Fruit fly (Drosophila melanogaster) whole organism, embryonic: Measurements from ENCODE around the gene pall.

Source experiments
- Ada2b ChIP-seq: fragments of 200-800 bp; sonication (Bioruptor generic); IDR thresholded peaks from 2 replicates; pipeline ENCODE4 v1.3.6; 2022; ENCODE audit warnings: missing biosample characterization, missing genetic modification characterization
- Atf3 ChIP-seq: fragments of 200-800 bp; sonication (Bioruptor generic); optimal IDR thresholded peaks from 3 replicates; lab custom pipeline; 2016; ENCODE audit warnings: missing biosample characterization, missing genetic modification characterization
- Atf6 ChIP-seq: fragments of 200-800 bp; sonication (Bioruptor generic); IDR thresholded peaks from 2 replicates; pipeline ENCODE4 v1.3.6; 2022; ENCODE audit warnings: missing biosample characterization, missing genetic modification characterization
- Bgb ChIP-seq: fragments of 200-800 bp; sonication (Bioruptor generic); IDR thresholded peaks from 2 replicates; pipeline ENCODE4 v1.3.6; 2022; ENCODE audit warnings: missing biosample characterization, missing genetic modification characterization; ENCODE audit not compliant: partially characterized antibody
- BtbVII ChIP-seq: fragments of 200-800 bp; sonication (Bioruptor generic); optimal IDR thresholded peaks from 3 replicates; lab custom pipeline; 2017; ENCODE audit warnings: missing biosample characterization, mild to moderate bottlenecking, missing genetic modification characterization
- CG10979 ChIP-seq: fragments of 200-800 bp; sonication (Bioruptor generic); optimal IDR thresholded peaks from 2 replicates; lab custom pipeline; 2018; ENCODE audit warnings: missing biosample characterization, mild to moderate bottlenecking, missing genetic modification characterization, moderate library complexity
- CG11504 ChIP-seq: fragments of 200-800 bp; sonication (Bioruptor generic); optimal IDR thresholded peaks from 3 replicates; lab custom pipeline; 2019; ENCODE audit warnings: missing biosample characterization, mild to moderate bottlenecking, missing genetic modification characterization, moderate library complexity
- CG11696 ChIP-seq: fragments of 200-800 bp; sonication (Bioruptor generic); IDR thresholded peaks from 2 replicates; pipeline ENCODE4 v1.3.6; 2022; ENCODE audit warnings: missing biosample characterization, missing genetic modification characterization
- CG13424 ChIP-seq: fragments of 200-800 bp; sonication (Bioruptor generic); optimal IDR thresholded peaks from 2 replicates; lab custom pipeline; 2019; ENCODE audit warnings: missing biosample characterization, mild to moderate bottlenecking, missing genetic modification characterization, moderate library complexity
- CG13624 ChIP-seq: fragments of 200-800 bp; sonication (Bioruptor generic); optimal IDR thresholded peaks from 2 replicates; lab custom pipeline; 2016; ENCODE audit warnings: missing biosample characterization, missing genetic modification characterization
- CG15073 ChIP-seq: fragments of 200-800 bp; sonication (Bioruptor generic); optimal IDR thresholded peaks from 2 replicates; lab custom pipeline; 2016; ENCODE audit warnings: missing biosample characterization, missing genetic modification characterization
- CG15269 ChIP-seq: fragments of 200-800 bp; sonication (Bioruptor generic); optimal IDR thresholded peaks from 2 replicates; lab custom pipeline; 2018; ENCODE audit warnings: missing biosample characterization, mild to moderate bottlenecking, missing genetic modification characterization, moderate library complexity
- CG15514 ChIP-seq: fragments of 200-800 bp; sonication (Bioruptor generic); optimal IDR thresholded peaks from 3 replicates; lab custom pipeline; 2017; ENCODE audit warnings: missing biosample characterization, missing genetic modification characterization, mild to moderate bottlenecking, moderate library complexity, missing genetic modification reagents
- CG18619 ChIP-seq: fragments of 200-800 bp; sonication (Bioruptor generic); optimal IDR thresholded peaks from 3 replicates; lab custom pipeline; 2017; ENCODE audit warnings: missing biosample characterization, mild to moderate bottlenecking, missing genetic modification characterization
- CG2678 ChIP-seq: fragments of 200-800 bp; sonication (Bioruptor generic); optimal IDR thresholded peaks from 3 replicates; lab custom pipeline; 2019; ENCODE audit warnings: missing biosample characterization, mild to moderate bottlenecking, missing genetic modification characterization, moderate library complexity
- CG2712 ChIP-seq: fragments of 200-800 bp; optimal IDR thresholded peaks from 3 replicates; lab custom pipeline; 2019; ENCODE audit warnings: missing biosample characterization, mild to moderate bottlenecking, missing genetic modification characterization, moderate library complexity
- CG31441 ChIP-seq: fragments of 200-800 bp; sonication (Bioruptor generic); IDR thresholded peaks from 2 replicates; pipeline ENCODE4 v1.3.6; 2022; ENCODE audit warnings: missing biosample characterization, missing genetic modification characterization
- CG4360 ChIP-seq: fragments of 200-800 bp; sonication (Bioruptor generic); IDR thresholded peaks from 2 replicates; pipeline ENCODE4 v1.3.6; 2022; ENCODE audit warnings: missing biosample characterization, missing genetic modification characterization
- CG5180 ChIP-seq: fragments of 200-800 bp; sonication (Bioruptor generic); optimal IDR thresholded peaks from 3 replicates; lab custom pipeline; 2017; ENCODE audit warnings: missing biosample characterization, missing genetic modification characterization, mild to moderate bottlenecking, moderate library complexity, missing genetic modification reagents
- Camta ChIP-seq: fragments of 200-800 bp; sonication (Bioruptor generic); optimal IDR thresholded peaks from 2 replicates; lab custom pipeline; 2016; ENCODE audit warnings: missing biosample characterization, missing genetic modification characterization
- Chrac-16 ChIP-seq: fragments of 200-800 bp; sonication (Bioruptor generic); optimal IDR thresholded peaks from 3 replicates; lab custom pipeline; 2016; ENCODE audit warnings: missing biosample characterization, missing genetic modification characterization
- Dip3 ChIP-seq: fragments of 200-800 bp; sonication (Bioruptor generic); optimal IDR thresholded peaks from 3 replicates; lab custom pipeline; 2016; ENCODE audit warnings: missing biosample characterization, missing genetic modification characterization
- Drgx ChIP-seq: fragments of 200-800 bp; sonication (Bioruptor generic); IDR thresholded peaks from 2 replicates; pipeline ENCODE4 v1.3.6; 2022; ENCODE audit warnings: missing biosample characterization, missing genetic modification characterization
- HHEX ChIP-seq: fragments of 200-800 bp; sonication (Bioruptor generic); optimal IDR thresholded peaks from 3 replicates; lab custom pipeline; 2017; ENCODE audit warnings: missing biosample characterization, mild to moderate bottlenecking, missing genetic modification characterization, missing genetic modification reagents
- Hmr ChIP-seq: fragments of 200-800 bp; sonication (Bioruptor generic); optimal IDR thresholded peaks from 3 replicates; lab custom pipeline; 2017; ENCODE audit warnings: mild to moderate bottlenecking, missing biosample characterization, missing genetic modification reagents, missing genetic modification characterization
- Hr51 ChIP-seq, 2 experiments: fragments of 200-800 bp; sonication (Bioruptor generic); optimal IDR thresholded peaks; 2 replicates in 1 of 2; 3 replicates in 1 of 2; lab custom pipeline; 2016 to 2018; ENCODE audit warnings: missing biosample characterization in 2 of 2, missing genetic modification characterization in 2 of 2, mild to moderate bottlenecking in 1 of 2, moderate library complexity in 1 of 2
- MESR4 ChIP-seq: fragments of 200-800 bp; sonication (Bioruptor generic); optimal IDR thresholded peaks from 2 replicates; lab custom pipeline; 2018; ENCODE audit warnings: missing biosample characterization, mild to moderate bottlenecking, missing genetic modification characterization, moderate library complexity
- Meics ChIP-seq: fragments of 200-800 bp; sonication (Bioruptor generic); optimal IDR thresholded peaks from 2 replicates; lab custom pipeline; 2017; ENCODE audit warnings: missing biosample characterization, mild to moderate bottlenecking, missing genetic modification characterization
- Mrtf ChIP-seq: fragments of 200-800 bp; sonication (Bioruptor generic); IDR thresholded peaks from 3 replicates; pipeline ENCODE4 v1.3.6; 2022; ENCODE audit warnings: missing biosample characterization, missing genetic modification characterization
- Sin3A ChIP-seq: fragments of >200 bp; optimal IDR thresholded peaks from 2 replicates; lab custom pipeline; 2018
- Sry-β ChIP-seq: fragments of 200-800 bp; sonication (Bioruptor generic); optimal IDR thresholded peaks from 2 replicates; lab custom pipeline; 2018; ENCODE audit warnings: missing biosample characterization, mild to moderate bottlenecking, missing genetic modification characterization, moderate library complexity
- Ssrp ChIP-seq: fragments of 200-800 bp; sonication (Bioruptor generic); optimal IDR thresholded peaks from 2 replicates; lab custom pipeline; 2018; ENCODE audit warnings: missing biosample characterization, mild to moderate bottlenecking, missing genetic modification characterization, moderate library complexity
- Stat92E ChIP-seq, 3 experiments: fragments of >200 bp in 2 of 3; fragments of 200-800 bp in 1 of 3; sonication (Bioruptor generic) in 1 of 3; optimal IDR thresholded peaks; 2 replicates each; lab custom pipeline; 2017 to 2019; ENCODE audit warnings: missing biosample characterization in 3 of 3, missing genetic modification characterization in 3 of 3, mild to moderate bottlenecking in 1 of 3, moderate library complexity in 1 of 3
- Xrp1 ChIP-seq: fragments of 200-800 bp; sonication (Bioruptor generic); IDR thresholded peaks from 2 replicates; pipeline ENCODE4 v1.3.6; 2022; ENCODE audit warnings: missing biosample characterization, missing genetic modification characterization
- abd-A ChIP-seq: fragments of 200-800 bp; sonication (Bioruptor generic); optimal IDR thresholded peaks from 3 replicates; lab custom pipeline; 2019; ENCODE audit warnings: missing biosample characterization, mild to moderate bottlenecking, missing genetic modification characterization, moderate library complexity
- amos ChIP-seq: fragments of 200-800 bp; sonication (Bioruptor generic); IDR thresholded peaks from 2 replicates; pipeline ENCODE4 v1.3.6; 2022; ENCODE audit warnings: missing biosample characterization, missing genetic modification characterization; ENCODE audit not compliant: partially characterized antibody
- bab2 ChIP-seq: fragments of 200-800 bp; sonication (Bioruptor generic); optimal IDR thresholded peaks from 2 replicates; lab custom pipeline; 2016; ENCODE audit warnings: missing biosample characterization, missing genetic modification characterization
- cas ChIP-seq: fragments of 200-800 bp; sonication (Bioruptor generic); IDR thresholded peaks from 2 replicates; pipeline ENCODE4 v1.3.6; 2022; ENCODE audit warnings: missing biosample characterization, missing genetic modification characterization
- crp ChIP-seq, 2 experiments: fragments of 200-800 bp; sonication (Bioruptor generic); optimal IDR thresholded peaks; 2 replicates in 1 of 2; 3 replicates in 1 of 2; lab custom pipeline; 2017; ENCODE audit warnings: missing biosample characterization in 2 of 2, missing genetic modification characterization in 2 of 2, mild to moderate bottlenecking in 1 of 2, moderate library complexity in 1 of 2
- dm ChIP-seq: fragments of 200-800 bp; sonication (Bioruptor generic); optimal IDR thresholded peaks from 3 replicates; lab custom pipeline; 2016; ENCODE audit warnings: missing biosample characterization, missing genetic modification characterization
- dmrt11E ChIP-seq: fragments of 200-800 bp; sonication (Bioruptor generic); optimal IDR thresholded peaks from 3 replicates; lab custom pipeline; 2018; ENCODE audit warnings: missing biosample characterization, mild to moderate bottlenecking, missing genetic modification characterization, moderate library complexity
- gcm ChIP-seq: fragments of 200-800 bp; sonication (Bioruptor generic); optimal IDR thresholded peaks from 2 replicates; lab custom pipeline; 2019; ENCODE audit warnings: missing biosample characterization, mild to moderate bottlenecking, missing genetic modification characterization, moderate library complexity
- grau ChIP-seq: fragments of 200-800 bp; optimal IDR thresholded peaks from 3 replicates; lab custom pipeline; 2019; ENCODE audit warnings: missing biosample characterization, mild to moderate bottlenecking, missing genetic modification characterization, moderate library complexity
- lab ChIP-seq: fragments of 200-800 bp; sonication (Bioruptor generic); optimal IDR thresholded peaks from 3 replicates; lab custom pipeline; 2017; ENCODE audit warnings: missing biosample characterization, missing genetic modification characterization, mild to moderate bottlenecking, moderate library complexity, missing genetic modification reagents
- oc ChIP-seq: fragments of 200-800 bp; sonication (Bioruptor generic); optimal IDR thresholded peaks from 2 replicates; lab custom pipeline; 2018; ENCODE audit warnings: missing biosample characterization, mild to moderate bottlenecking, missing genetic modification characterization, moderate library complexity
- scrt ChIP-seq: fragments of 200-800 bp; sonication (Bioruptor generic); optimal IDR thresholded peaks from 2 replicates; lab custom pipeline; 2018; ENCODE audit warnings: missing biosample characterization, mild to moderate bottlenecking, missing genetic modification characterization, moderate library complexity
- sens-2 ChIP-seq: fragments of 200-800 bp; sonication (Bioruptor generic); IDR thresholded peaks from 2 replicates; pipeline ENCODE4 v1.3.6; 2022; ENCODE audit warnings: missing biosample characterization, missing genetic modification characterization

The pall gene

dm6 chr3L:9511287-9512256 is 24.0 kb upstream of the pall start, which contains the start of gene RpS9 (continued):
- peak; percentile 38 for TF ChIP-seq abd-A (tag; lab: Kevin White, UChicago)
- peak; percentile 46 for TF ChIP-seq CG2712
- TF ChIP-seq sens-2 (GFP tag; lab: Robert Waterston, UW) = no peak
- peak; percentile 24 for TF ChIP-seq Meics
- peak; percentile 98 for TF ChIP-seq MESR4 (GFP tag; lab: Kevin White, UChicago)
- TF ChIP-seq amos (GFP tag; lab: Robert Waterston, UW) = peak; percentile 60
- peak in 1 of 3 experiments; percentile 37 for TF ChIP-seq Stat92E (GFP tag; optimal IDR thresholded peaks at IDR 0.05; lab: Kevin White, UChicago)
- TF ChIP-seq Hr51 (GFP tag; optimal IDR thresholded peaks at IDR 0.05; lab: Kevin White, UChicago) = peak in 1 of 2 experiments; percentile 18
- peak; percentile 46 for TF ChIP-seq Hmr (GFP tag; lab: Kevin White, UChicago)
- TF ChIP-seq Bgb = peak; percentile 60
- TF ChIP-seq bab2 (GFP tag; lab: Kevin White, UChicago) = no peak
- TF ChIP-seq Chrac-16 = no peak
- TF ChIP-seq CG10979 (tag; lab: Kevin White, UChicago) = peak; percentile 21
- no peak for TF ChIP-seq CG11696 (GFP tag; lab: Robert Waterston, UW)
- TF ChIP-seq scrt (GFP tag; lab: Kevin White, UChicago) = peak; percentile 61
- TF ChIP-seq Ssrp = no peak
- TF ChIP-seq crp (GFP tag; optimal IDR thresholded peaks at IDR 0.05; lab: Kevin White, UChicago) = no peak
- TF ChIP-seq CG13424 (tag; lab: Kevin White, UChicago) = no peak
- TF ChIP-seq dm (GFP tag; lab: Kevin White, UChicago) = peak; percentile 86
- TF ChIP-seq CG13624 (GFP tag; lab: Kevin White, UChicago) = no peak
- TF ChIP-seq BtbVII (GFP tag; lab: Kevin White, UChicago) = peak; percentile 43
- peak; percentile 24 for TF ChIP-seq Camta (GFP tag; lab: Kevin White, UChicago)
- TF ChIP-seq CG2678 (tag; lab: Kevin White, UChicago) = peak; percentile 58
- peak; percentile 36 for TF ChIP-seq gcm
- no peak for TF ChIP-seq Drgx (GFP tag; lab: Robert Waterston, UW)
- no peak for TF ChIP-seq Atf6 (GFP tag; lab: Robert Waterston, UW)
- TF ChIP-seq CG11504 = peak; percentile 35
- no peak for TF ChIP-seq Sry-β (GFP tag; lab: Kevin White, UChicago)
- no peak for TF ChIP-seq Ada2b
- peak; percentile 58 for TF ChIP-seq lab (GFP tag; lab: Kevin White, UChicago)
- no peak for TF ChIP-seq Atf3
- TF ChIP-seq cas (GFP tag; lab: Robert Waterston, UW) = no peak
- no peak for TF ChIP-seq Mrtf
- TF ChIP-seq CG15073 (GFP tag; lab: Kevin White, UChicago) = no peak
- no peak; the same call in 1 of the 2 replicates for TF ChIP-seq CG31441 (GFP tag; lab: Robert Waterston, UW)
- peak; percentile 41 for TF ChIP-seq CG15269 (tag; lab: Kevin White, UChicago)
- TF ChIP-seq CG18619 (GFP tag; lab: Kevin White, UChicago) = peak; percentile 20
- peak; percentile 4 for TF ChIP-seq CG5180 (GFP tag; lab: Kevin White, UChicago)
- TF ChIP-seq grau = peak; percentile 37
- no peak for TF ChIP-seq Sin3A (lab: Kevin White, UChicago)
- TF ChIP-seq Xrp1 = 0 out of 2 replicates have a peak, but pooled peaks have one; percentile 21
- TF ChIP-seq HHEX = peak; percentile 46
- TF ChIP-seq dmrt11E (tag; lab: Kevin White, UChicago) = no peak
- TF ChIP-seq CG15514 (GFP tag; lab: Kevin White, UChicago) = peak; percentile 41
- 0 out of 2 replicates have a peak, but pooled peaks have one; percentile 19 for TF ChIP-seq CG4360 (GFP tag; lab: Robert Waterston, UW)
- no peak for TF ChIP-seq Dip3 (GFP tag; lab: Kevin White, UChicago)
- TF ChIP-seq oc (tag; lab: Kevin White, UChicago) = peak; percentile 7
